Fruit fly (Drosophila melanogaster): ENCODE results near the gene CG6462.
A peak's percentile ranks its signal among the peaks of the same experiment; 100 is the strongest.

The CG6462 gene

dm6 chr3L:6085988-6086387, 49.1 kb downstream of the CG6462 start (continued):
- no peak for TF ChIP-seq cg (GFP tag; optimal IDR thresholded peaks at IDR 0.05)
- peak; percentile 14 for TF ChIP-seq CG7786 (GFP tag; optimal IDR thresholded peaks at IDR 0.05)
- no peak for TF ChIP-seq Kr (GFP tag; optimal IDR thresholded peaks at IDR 0.05)
- TF ChIP-seq Bgb (GFP tag; IDR thresholded peaks at IDR 0.05; ENCODE audit: partially characterized antibody), result no peak
- TF ChIP-seq Ada2b (GFP tag; IDR thresholded peaks at IDR 0.05), result no peak
- TF ChIP-seq lmd (GFP tag; IDR thresholded peaks at IDR 0.05), result no peak
- TF ChIP-seq toy (GFP tag; IDR thresholded peaks at IDR 0.05), result no peak
- no peak for TF ChIP-seq CG2875 (GFP tag; optimal IDR thresholded peaks at IDR 0.05)
- no peak; the same call in 1 of the 2 replicates for TF ChIP-seq H2.0 (GFP tag; IDR thresholded peaks at IDR 0.05)
- no peak for TF ChIP-seq Hmx (GFP tag; optimal IDR thresholded peaks at IDR 0.05)
- TF ChIP-seq CG16813 (GFP tag; IDR thresholded peaks at IDR 0.05; ENCODE audit: partially characterized antibody), result no peak
- no peak for TF ChIP-seq HLH54F (GFP tag; optimal IDR thresholded peaks at IDR 0.05)
- no peak for TF ChIP-seq fd102C (GFP tag; optimal IDR thresholded peaks at IDR 0.05)
- no peak for TF ChIP-seq CG8765 (GFP tag; IDR thresholded peaks at IDR 0.05)
- TF ChIP-seq CG14014 (GFP tag; IDR thresholded peaks at IDR 0.05), result no peak
- no peak for TF ChIP-seq cato (GFP tag; optimal IDR thresholded peaks at IDR 0.05; ENCODE audit: borderline replicate concordance)
- TF ChIP-seq CG5953 (GFP tag; IDR thresholded peaks at IDR 0.05), result no peak
- no peak for TF ChIP-seq grn (GFP tag; optimal IDR thresholded peaks at IDR 0.05)
- TF ChIP-seq gcm2 (GFP tag; optimal IDR thresholded peaks at IDR 0.05), result no peak
- no peak for TF ChIP-seq en (GFP tag; optimal IDR thresholded peaks at IDR 0.05)
- no peak for TF ChIP-seq CG34422 (GFP tag; IDR thresholded peaks at IDR 0.05)
- TF ChIP-seq CG4282 (GFP tag; optimal IDR thresholded peaks at IDR 0.05), result no peak
- peak; percentile 38 for TF ChIP-seq CG13624 (GFP tag; optimal IDR thresholded peaks at IDR 0.05)
- TF ChIP-seq h (optimal IDR thresholded peaks at IDR 0.05), result no peak
- TF ChIP-seq gro (GFP tag; optimal IDR thresholded peaks at IDR 0.05), result no peak
- 0 out of 4 replicates have a peak, but pooled peaks have one; percentile 17 for TF ChIP-seq Gug (GFP tag; IDR thresholded peaks at IDR 0.05)
- no peak for TF ChIP-seq Neu2 (GFP tag; optimal IDR thresholded peaks at IDR 0.05; ENCODE audit: borderline replicate concordance)
- TF ChIP-seq Nf-YB (GFP tag; optimal IDR thresholded peaks at IDR 0.05), result no peak
- no peak for TF ChIP-seq CTCF (GFP tag; optimal IDR thresholded peaks at IDR 0.05)
- no peak for TF ChIP-seq lbe (GFP tag; optimal IDR thresholded peaks at IDR 0.05)
- no peak for TF ChIP-seq sr (GFP tag; IDR thresholded peaks at IDR 0.05)
- no peak for TF ChIP-seq BtbVII (GFP tag; optimal IDR thresholded peaks at IDR 0.05)
- no peak for TF ChIP-seq Sin3A (optimal IDR thresholded peaks at IDR 0.05)
- TF ChIP-seq CG14965 (GFP tag; optimal IDR thresholded peaks at IDR 0.05; ENCODE audit: borderline replicate concordance), result no peak
- no peak for TF ChIP-seq Hand (GFP tag; optimal IDR thresholded peaks at IDR 0.05)
- no peak for TF ChIP-seq CG9215 (GFP tag; IDR thresholded peaks at IDR 0.05)
- no peak for TF ChIP-seq Drgx (GFP tag; IDR thresholded peaks at IDR 0.05)
- no peak for TF ChIP-seq chinmo (GFP tag; IDR thresholded peaks at IDR 0.05; ENCODE audit: partially characterized antibody)
- no peak for TF ChIP-seq Awh (GFP tag; IDR thresholded peaks at IDR 0.05)
- no peak for TF ChIP-seq CG8478 (optimal IDR thresholded peaks at IDR 0.05)
- no peak for TF ChIP-seq dan (GFP tag; IDR thresholded peaks at IDR 0.05)
- no peak for TF ChIP-seq crol (GFP tag; IDR thresholded peaks at IDR 0.05)
- TF ChIP-seq Dref (GFP tag; IDR thresholded peaks at IDR 0.05), result no peak
- no peak for TF ChIP-seq CG34224 (GFP tag; IDR thresholded peaks at IDR 0.05; ENCODE audit: partially characterized antibody)
- no peak for TF ChIP-seq psq (GFP tag; optimal IDR thresholded peaks at IDR 0.05)
- no peak for TF ChIP-seq CG4617 (GFP tag; optimal IDR thresholded peaks at IDR 0.05; ENCODE audit: borderline replicate concordance)
- TF ChIP-seq Pdp1 (GFP tag; optimal IDR thresholded peaks at IDR 0.05), result peak; percentile 31 to 39
- no peak for TF ChIP-seq CG1792 (GFP tag; optimal IDR thresholded peaks at IDR 0.05)
- TF ChIP-seq CrebB (tag; optimal IDR thresholded peaks at IDR 0.05), result no peak
- TF ChIP-seq CG32772 (GFP tag; IDR thresholded peaks at IDR 0.05), result no peak
